Worm (Caenorhabditis elegans): ENCODE results near the gene snx-13.

Gene snx-13

ce11 chrIV:17118987-17119732, 31.9 kb upstream of the snx-13 start, which contains the start of gene itsn-1 (continued):
- TF ChIP-seq nhr-28 (tag; optimal IDR thresholded peaks at IDR 0.05) (no peak), egl-43 (GFP tag; IDR thresholded peaks at IDR 0.05) (no peak), daf-16 (GFP tag; optimal IDR thresholded peaks at IDR 0.05) (no peak), daf-16 (tag; optimal IDR thresholded peaks at IDR 0.05) (no peak), snpc-1.2 (GFP tag; IDR thresholded peaks at IDR 0.05) (peak; percentile 68), F37D6.2 (tag; optimal IDR thresholded peaks at IDR 0.05) (no peak)

ce11 chrIV:17118585-17118984, 31.3 kb upstream of the snx-13 start, which contains the start of gene uaf-2:
Gene uaf-2, minus strand, starts transcription at chrIV:17118767.
- TF ChIP-seq daf-16 (GFP tag; optimal IDR thresholded peaks at IDR 0.05) (no peak), daf-16 (tag; optimal IDR thresholded peaks at IDR 0.05) (peak; percentile 20), Y105C5A.15 (GFP tag; IDR thresholded peaks at IDR 0.05) (no peak), Y75B8A.6 (GFP tag; IDR thresholded peaks at IDR 0.05) (no peak), snpc-1.2 (GFP tag; IDR thresholded peaks at IDR 0.05) (peak; percentile 36), nhr-77 (tag; optimal IDR thresholded peaks at IDR 0.05) (no peak), hlh-30 (tag; optimal IDR thresholded peaks at IDR 0.05; ENCODE audit: insufficient read depth) (peak; percentile 50), dve-1 (tag; optimal IDR thresholded peaks at IDR 0.05; ENCODE audit: insufficient read depth) (peak; percentile 19), mep-1 (tag; optimal IDR thresholded peaks at IDR 0.05) (peak; percentile 65), rbr-2 (tag; optimal IDR thresholded peaks at IDR 0.05) (peak; percentile 17), unc-62 (GFP tag; optimal IDR thresholded peaks at IDR 0.05 in 1 of 2) (peak in 1 of 2 experiments; percentile 1), unc-62 (tag; optimal IDR thresholded peaks at IDR 0.05) (no peak), ZK546.5 (tag; optimal IDR thresholded peaks at IDR 0.05) (no peak), lin-38 (GFP tag; IDR thresholded peaks at IDR 0.05) (peak; percentile 25; the same call in 1 of the 2 replicates), hif-1 (tag; optimal IDR thresholded peaks at IDR 0.05) (peak in 1 of 2 experiments; percentile 19), ceh-44 (GFP tag; IDR thresholded peaks at IDR 0.05) (no peak), mes-2 (tag; optimal IDR thresholded peaks at IDR 0.05; ENCODE audit: poor library complexity, severe bottlenecking) (peak; percentile 82), nhr-48 (tag; optimal IDR thresholded peaks at IDR 0.05) (no peak), dpl-1 (GFP tag; optimal IDR thresholded peaks at IDR 0.05) (peak; percentile 44), pha-4 (GFP tag; IDR thresholded peaks at IDR 0.05) (peak; percentile 19; the same call in 1 of the 2 replicates), pha-4 (tag; optimal IDR thresholded peaks at IDR 0.05) (no peak), hmg-1.1 (GFP tag; IDR thresholded peaks at IDR 0.05) (no peak)

ce11 chrIV:17116821-17117220, 29.6 kb upstream of the snx-13 start:
- TF ChIP-seq dmd-6 (GFP tag; IDR thresholded peaks at IDR 0.05) (no peak), dpl-1 (GFP tag; optimal IDR thresholded peaks at IDR 0.05) (no peak), ceh-20 (GFP tag; IDR thresholded peaks at IDR 0.05) (no peak), mdt-29 (GFP tag; IDR thresholded peaks at IDR 0.05) (0 out of 2 replicates have a peak, but pooled peaks have one; percentile 1), fos-1 (tag; optimal IDR thresholded peaks at IDR 0.05) (no peak), unc-39 (tag; optimal IDR thresholded peaks at IDR 0.05) (no peak), ceh-82 (tag; optimal IDR thresholded peaks at IDR 0.05) (no peak), arid-1 (GFP tag; conservative IDR thresholded peaks at IDR 0.05) (no peak), lin-1 (GFP tag; IDR thresholded peaks at IDR 0.05) (no peak), Y48G9A.11 (GFP tag; IDR thresholded peaks at IDR 0.05) (no peak), set-16 (GFP tag; IDR thresholded peaks at IDR 0.05) (peak; percentile 98), tag-97 (GFP tag; IDR thresholded peaks at IDR 0.05) (no peak), Y75B8A.6 (GFP tag; IDR thresholded peaks at IDR 0.05) (no peak), hmg-1.1 (GFP tag; IDR thresholded peaks at IDR 0.05) (no peak)

All from whole organism, L4 larva.